Worm (Caenorhabditis elegans) whole organism, L4/young adult: ENCODE measurements around the gene F10E7.6.

Experiments used
- W03F9.2 ChIP-seq: fragments of 150-350 bp; optimal IDR thresholded peaks from 2 replicates; lab custom pipeline; 2014; ENCODE audit warnings: missing biosample characterization, missing genetic modification characterization
- dao-5 ChIP-seq: sonication (generic microtip); optimal IDR thresholded peaks from 2 replicates; lab custom pipeline; 2016; ENCODE audit warnings: missing genotype, missing genetic modification characterization, moderate library complexity, missing compliant biosample characterization

DNA sequence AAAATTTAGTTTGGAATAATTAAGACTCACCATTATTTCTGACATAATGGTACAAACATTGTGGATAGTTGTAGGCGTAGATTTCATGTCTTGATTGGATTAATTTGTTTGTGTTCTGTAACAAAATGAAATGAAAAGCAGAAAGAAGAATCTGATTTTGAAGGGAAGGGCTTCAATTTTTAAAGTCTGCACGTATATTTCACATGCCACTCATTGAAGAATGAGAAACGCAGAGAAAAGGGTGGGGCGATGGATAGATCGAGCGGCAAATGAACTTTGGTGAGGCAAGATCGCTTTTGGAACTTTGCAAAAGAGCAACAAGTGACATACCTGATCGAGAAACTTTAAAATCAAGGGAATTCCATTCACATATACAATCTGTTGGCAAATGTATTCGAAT is 10.6 kb upstream of the F10E7.6 start:
- TF ChIP-seq W03F9.2 (tag; lab: Kevin White, UChicago), result no peak
- no peak for TF ChIP-seq dao-5
